Worm (Caenorhabditis elegans) whole organism, L1 larva: Measurements from ENCODE around the gene rbg-1.

ENCODE experiments used
- F16B12.6 ChIP-seq: fragments of 150-350 bp; optimal IDR thresholded peaks from 2 replicates; lab custom pipeline; 2014; ENCODE audit warnings: missing biosample characterization, missing genetic modification characterization
- blmp-1 ChIP-seq: fragments of 150-350 bp; optimal IDR thresholded peaks from 2 replicates; lab custom pipeline; 2014; ENCODE audit warnings: missing biosample characterization, missing genetic modification characterization
- ceh-82 ChIP-seq, 3 experiments: fragments of 150-350 bp in 1 of 3; sonication (generic microtip) in 2 of 3; optimal IDR thresholded peaks; 2 replicates each; lab custom pipeline; 2014 to 2017; ENCODE audit warnings: missing biosample characterization in 3 of 3, missing genetic modification characterization in 3 of 3
- ceh-88 ChIP-seq: fragments of 200-800 bp; sonication (Bioruptor generic); IDR thresholded peaks from 2 replicates; pipeline ENCODE4 v1.3.6; 2022; ENCODE audit warnings: missing genetic modification characterization, missing compliant biosample characterization
- dpl-1 ChIP-seq, 3 experiments: fragments of 150-350 bp in 2 of 3; sonication (generic microtip) in 1 of 3; optimal IDR thresholded peaks; 2 replicates each; lab custom pipeline; 2014 to 2017; ENCODE audit warnings: missing biosample characterization in 3 of 3, missing genetic modification characterization in 3 of 3, missing genetic modification reagents in 3 of 3
- dsc-1 ChIP-seq: sonication (generic microtip); optimal IDR thresholded peaks from 2 replicates; lab custom pipeline; 2016; ENCODE audit warnings: mild to moderate bottlenecking, missing genetic modification characterization, missing compliant biosample characterization
- efl-1 ChIP-seq, 4 experiments: fragments of 150-350 bp; optimal IDR thresholded peaks in 3 of 4; peaks in 1 of 4; 1 replicate in 1 of 4; 2 replicates in 3 of 4; lab custom pipeline; 2014; ENCODE audit warnings: missing biosample characterization in 2 of 4, missing genetic modification characterization in 2 of 4, missing genetic modification reagents in 2 of 4
- egl-13 ChIP-seq: sonication (generic microtip); optimal IDR thresholded peaks from 2 replicates; lab custom pipeline; 2016; ENCODE audit warnings: missing genotype, missing genetic modification reagents, missing genetic modification characterization, missing compliant biosample characterization
- elt-2 ChIP-seq: sonication (generic microtip); optimal IDR thresholded peaks from 2 replicates; lab custom pipeline; 2016; ENCODE audit warnings: missing genetic modification characterization, mild to moderate bottlenecking, inconsistent platforms, missing compliant biosample characterization, missing genetic modification reagents
- elt-3 ChIP-seq, 6 experiments: fragments of 150-350 bp in 1 of 6; sonication (generic microtip); optimal IDR thresholded peaks; 2 replicates each; lab custom pipeline; 2017 to 2018; ENCODE audit warnings: missing biosample characterization in 6 of 6, missing genetic modification characterization in 6 of 6, inconsistent platforms in 1 of 6
- fkh-4 ChIP-seq: sonication (generic microtip); optimal IDR thresholded peaks from 2 replicates; lab custom pipeline; 2016; ENCODE audit warnings: missing compliant biosample characterization, missing genetic modification characterization, borderline replicate concordance
- hlh-17 ChIP-seq: fragments of 200-800 bp; sonication (Bioruptor generic); optimal IDR thresholded peaks from 2 replicates; lab custom pipeline; 2018; ENCODE audit warnings: missing genetic modification characterization, mild to moderate bottlenecking, missing compliant biosample characterization, moderate library complexity, borderline replicate concordance
- isw-1 ChIP-seq: fragments of 200-800 bp; sonication (Bioruptor generic); IDR thresholded peaks from 2 replicates; pipeline ENCODE4 v1.3.6; 2022; ENCODE audit warnings: missing genetic modification characterization, missing compliant biosample characterization
- lin-14 ChIP-seq: fragments of 200-800 bp; sonication (Bioruptor generic); optimal IDR thresholded peaks from 2 replicates; lab custom pipeline; 2018; ENCODE audit warnings: mild to moderate bottlenecking, missing genetic modification characterization, moderate library complexity, missing compliant biosample characterization
- lin-35 ChIP-seq, 2 experiments: fragments of 150-350 bp; optimal IDR thresholded peaks; 2 replicates each; lab custom pipeline; 2014; ENCODE audit warnings: missing biosample characterization in 2 of 2, missing genetic modification characterization in 2 of 2, missing genetic modification reagents in 2 of 2
- lsy-2 ChIP-seq, 2 experiments: fragments of 150-350 bp; optimal IDR thresholded peaks; 2 replicates each; lab custom pipeline; 2014; ENCODE audit warnings: missing biosample characterization in 2 of 2, missing genetic modification characterization in 2 of 2
- mep-1 ChIP-seq: fragments of 150-350 bp; optimal IDR thresholded peaks from 2 replicates; lab custom pipeline; 2014; ENCODE audit warnings: missing biosample characterization, missing genetic modification characterization
- nhr-20 ChIP-seq: sonication (generic microtip); optimal IDR thresholded peaks from 2 replicates; lab custom pipeline; 2016; ENCODE audit warnings: mild to moderate bottlenecking, missing genetic modification characterization, missing compliant biosample characterization
- nhr-28 ChIP-seq: fragments of 150-350 bp; optimal IDR thresholded peaks from 2 replicates; lab custom pipeline; 2014; ENCODE audit warnings: missing biosample characterization, missing genetic modification characterization
- nhr-47 ChIP-seq: sonication (generic microtip); optimal IDR thresholded peaks from 2 replicates; lab custom pipeline; 2016; ENCODE audit warnings: mild to moderate bottlenecking, missing genetic modification characterization, moderate library complexity, missing compliant biosample characterization
- nhr-71 ChIP-seq: sonication (generic microtip); optimal IDR thresholded peaks from 2 replicates; lab custom pipeline; 2016; ENCODE audit warnings: mild to moderate bottlenecking, missing genetic modification characterization, moderate library complexity, missing compliant biosample characterization
- nhr-90 ChIP-seq: sonication (generic microtip); optimal IDR thresholded peaks from 2 replicates; lab custom pipeline; 2016; ENCODE audit warnings: mild to moderate bottlenecking, missing genetic modification characterization, missing compliant biosample characterization; ENCODE audit not compliant: poor library complexity
- rnt-1 ChIP-seq: sonication (generic microtip); optimal IDR thresholded peaks from 2 replicates; lab custom pipeline; 2016; ENCODE audit warnings: mild to moderate bottlenecking, missing genetic modification characterization, moderate library complexity, missing compliant biosample characterization
- skn-1 ChIP-seq: fragments of 150-350 bp; optimal IDR thresholded peaks from 2 replicates; lab custom pipeline; 2014; ENCODE audit warnings: missing biosample characterization, missing genetic modification characterization
- snu-23 ChIP-seq: sonication (generic microtip); optimal IDR thresholded peaks from 2 replicates; lab custom pipeline; 2016; ENCODE audit warnings: missing genetic modification characterization, missing compliant biosample characterization
- sox-4 ChIP-seq: sonication (generic microtip); optimal IDR thresholded peaks from 2 replicates; lab custom pipeline; 2016; ENCODE audit warnings: missing genetic modification characterization, missing compliant biosample characterization
- swsn-7 ChIP-seq: sonication (generic microtip); optimal IDR thresholded peaks from 2 replicates; lab custom pipeline; 2016; ENCODE audit warnings: missing genetic modification characterization, missing compliant biosample characterization
- unc-130 ChIP-seq: fragments of 150-350 bp; optimal IDR thresholded peaks from 2 replicates; lab custom pipeline; 2017; ENCODE audit warnings: missing biosample characterization, missing genetic modification characterization, inconsistent platforms
- unc-86 ChIP-seq: sonication (generic microtip); optimal IDR thresholded peaks from 2 replicates; lab custom pipeline; 2016; ENCODE audit warnings: missing genetic modification characterization, missing compliant biosample characterization
- vab-15 ChIP-seq: sonication (generic microtip); optimal IDR thresholded peaks from 2 replicates; lab custom pipeline; 2017; ENCODE audit warnings: missing genotype, mild to moderate bottlenecking, missing genetic modification characterization, missing compliant biosample characterization
- xbp-1 ChIP-seq: sonication (generic microtip); optimal IDR thresholded peaks from 2 replicates; lab custom pipeline; 2016; ENCODE audit warnings: missing genetic modification characterization, missing compliant biosample characterization
- zag-1 ChIP-seq: fragments of 150-350 bp; optimal IDR thresholded peaks from 2 replicates; lab custom pipeline; 2014; ENCODE audit warnings: missing biosample characterization, missing genetic modification characterization
- ztf-4 ChIP-seq: fragments of 150-350 bp; optimal IDR thresholded peaks from 2 replicates; lab custom pipeline; 2014; ENCODE audit warnings: missing biosample characterization, missing genetic modification characterization

Gene rbg-1

ce11 chrX:14999101-14999500, 15.8 kb downstream of the rbg-1 start, which contains the start of gene cutl-3:
cutl-3 (minus strand) TSS chrX:14999201.
- TF ChIP-seq hlh-17: no peak
- no peak for TF ChIP-seq nhr-28

- peak; percentile 18 for TF ChIP-seq elt-2
- no peak for TF ChIP-seq xbp-1
- TF ChIP-seq efl-1 (optimal IDR thresholded peaks at IDR 0.05; lab: Kevin White, UChicago): no peak
- peak in 1 of 2 experiments; percentile 41 for TF ChIP-seq efl-1 (GFP tag; optimal IDR thresholded peaks at IDR 0.05 in 1 of 2; lab: Kevin White, UChicago)
Measured at ce11 chrX:15003891-15004550, 20.7 kb downstream of the rbg-1 start, which contains the start of gene slc-25A18.1. slc-25A18.1 (minus strand) TSS chrX:15003941.

- TF ChIP-seq F16B12.6 (tag; lab: Kevin White, UChicago): peak; percentile 82
- peak; percentile 1 for TF ChIP-seq rnt-1 (tag; lab: Kevin White, UChicago)
- TF ChIP-seq dsc-1 (tag; lab: Kevin White, UChicago): no peak
- peak; percentile 41 for TF ChIP-seq unc-130
- TF ChIP-seq elt-3 (tag; optimal IDR thresholded peaks at IDR 0.05; lab: Kevin White, UChicago): no peak
- no peak for TF ChIP-seq unc-86 (tag; lab: Kevin White, UChicago)
- peak; percentile 42 for TF ChIP-seq mep-1 (tag; lab: Kevin White, UChicago)
- TF ChIP-seq isw-1 (GFP tag; lab: Robert Waterston, UW): no peak
- TF ChIP-seq nhr-90 (tag; lab: Kevin White, UChicago): no peak
- TF ChIP-seq nhr-20 (tag; lab: Kevin White, UChicago): peak; percentile 23
- TF ChIP-seq lsy-2 (tag; optimal IDR thresholded peaks at IDR 0.05; lab: Kevin White, UChicago): peak in 1 of 2 experiments; percentile 44
- TF ChIP-seq nhr-47 (tag; lab: Kevin White, UChicago): peak; percentile 5
- TF ChIP-seq swsn-7 (tag; lab: Kevin White, UChicago): peak; percentile 11
- TF ChIP-seq dpl-1 (GFP tag; optimal IDR thresholded peaks at IDR 0.05; lab: Kevin White, UChicago): peak in 2 of 3 experiments; percentile 8 to 24
- TF ChIP-seq blmp-1: peak; percentile 85
- no peak for TF ChIP-seq ztf-4 (tag; lab: Kevin White, UChicago)
- TF ChIP-seq zag-1 (tag; lab: Kevin White, UChicago): no peak
- TF ChIP-seq lin-14 (GFP tag; lab: Kevin White, UChicago): peak; percentile 0
- TF ChIP-seq sox-4 (tag; lab: Kevin White, UChicago): no peak
- peak; percentile 18 for TF ChIP-seq skn-1 (tag; lab: Kevin White, UChicago)
- peak; percentile 3 to 23 for TF ChIP-seq lin-35 (GFP tag; optimal IDR thresholded peaks at IDR 0.05; lab: Kevin White, UChicago)
- peak in 1 of 2 experiments; percentile 8 for TF ChIP-seq efl-1 (optimal IDR thresholded peaks at IDR 0.05; lab: Kevin White, UChicago)
- peak; percentile 2 to 46 for TF ChIP-seq efl-1 (GFP tag; optimal IDR thresholded peaks at IDR 0.05 in 1 of 2; lab: Kevin White, UChicago)
- TF ChIP-seq fkh-4 (tag; lab: Kevin White, UChicago): no peak
- no peak for TF ChIP-seq nhr-28
- no peak for TF ChIP-seq vab-15 (tag; lab: Kevin White, UChicago)
- peak in 1 of 3 experiments; percentile 9 for TF ChIP-seq ceh-82 (tag; optimal IDR thresholded peaks at IDR 0.05; lab: Kevin White, UChicago)
- peak; percentile 38 for TF ChIP-seq snu-23
- peak; percentile 15 for TF ChIP-seq nhr-71 (tag; lab: Kevin White, UChicago)
Measured at ce11 chrX:15006847-15007358, 23.6 kb downstream of the rbg-1 start, which contains the start of gene ergi-2. ergi-2 (minus strand) TSS chrX:15007308.

ce11 chrX:15008697-15009096, 25.4 kb downstream of the rbg-1 start:
- TF ChIP-seq lin-14 (GFP tag; lab: Kevin White, UChicago) (peak; percentile 72), xbp-1 (no peak), fkh-4 (tag; lab: Kevin White, UChicago) (no peak), ceh-88 (0 out of 2 replicates have a peak, but pooled peaks have one; percentile 13), nhr-71 (tag; lab: Kevin White, UChicago) (peak; percentile 40), egl-13 (tag; lab: Kevin White, UChicago) (peak; percentile 61), unc-86 (tag; lab: Kevin White, UChicago) (peak; percentile 54), swsn-7 (tag; lab: Kevin White, UChicago) (peak; percentile 15)
